Worm (Caenorhabditis elegans): ENCODE results near the gene C30A5.10.

The C30A5.10 gene

DNA sequence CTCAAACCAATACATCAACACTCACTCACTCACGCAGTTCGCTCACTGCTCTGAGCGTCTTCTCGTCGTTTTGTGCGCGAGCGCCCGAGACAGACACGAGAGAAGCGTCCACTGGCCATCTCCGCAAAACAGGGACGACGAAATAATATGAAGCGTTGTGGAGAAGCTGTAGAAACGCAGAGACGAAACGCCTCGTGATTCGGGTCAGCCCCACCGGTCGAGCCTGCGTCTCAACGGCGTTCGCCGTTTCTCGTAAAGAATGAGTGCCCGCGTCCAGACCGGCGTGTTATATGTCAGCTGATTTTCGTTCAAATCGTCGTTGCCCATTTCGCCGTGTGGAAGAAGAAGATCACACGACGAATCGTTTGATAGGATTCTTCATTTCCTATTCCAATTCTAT is 17.8 kb upstream of the C30A5.10 start, which contains the start of gene fbxl-1 (continued):
- TF ChIP-seq T26A8.4 (GFP tag; IDR thresholded peaks at IDR 0.05) (peak; percentile 60; the same call in 1 of the 2 replicates), mep-1 (tag; optimal IDR thresholded peaks at IDR 0.05) (peak; percentile 90), ctbp-1 (GFP tag; IDR thresholded peaks at IDR 0.05) (peak; percentile 78), cey-2 (tag; optimal IDR thresholded peaks at IDR 0.05; ENCODE audit: borderline replicate concordance, insufficient read depth) (no peak), lin-1 (GFP tag; IDR thresholded peaks at IDR 0.05) (0 out of 2 replicates have a peak, but pooled peaks have one; percentile 35), jun-1 (tag; optimal IDR thresholded peaks at IDR 0.05) (peak; percentile 23), hif-1 (tag; optimal IDR thresholded peaks at IDR 0.05) (peak; percentile 16 to 84), F49E8.2 (tag; optimal IDR thresholded peaks at IDR 0.05; ENCODE audit: borderline replicate concordance) (no peak), madf-9 (GFP tag; conservative IDR thresholded peaks at IDR 0.05) (peak; percentile 57; the same call in 1 of the 2 replicates), spr-1 (tag; optimal IDR thresholded peaks at IDR 0.05) (peak; percentile 36), egl-43 (GFP tag; IDR thresholded peaks at IDR 0.05) (peak; percentile 79), mdt-29 (GFP tag; IDR thresholded peaks at IDR 0.05) (peak; percentile 45; the same call in 1 of the 2 replicates), unc-130 (GFP tag; optimal IDR thresholded peaks at IDR 0.05) (no peak), tag-97 (GFP tag; IDR thresholded peaks at IDR 0.05) (no peak), pqm-1 (tag; optimal IDR thresholded peaks at IDR 0.05) (peak; percentile 15), skn-1 (tag; optimal IDR thresholded peaks at IDR 0.05) (no peak), F37D6.2 (tag; optimal IDR thresholded peaks at IDR 0.05) (peak; percentile 73), nhr-76 (tag; optimal IDR thresholded peaks at IDR 0.05) (no peak), hlh-30 (tag; optimal IDR thresholded peaks at IDR 0.05; ENCODE audit: insufficient read depth) (peak; percentile 99), duxl-1 (tag; optimal IDR thresholded peaks at IDR 0.05; ENCODE audit: poor library complexity) (peak; percentile 6), dpl-1 (GFP tag; optimal IDR thresholded peaks at IDR 0.05) (peak; percentile 16), dmd-9 (GFP tag; IDR thresholded peaks at IDR 0.05) (no peak), unc-39 (tag; optimal IDR thresholded peaks at IDR 0.05) (no peak), daf-12 (tag; optimal IDR thresholded peaks at IDR 0.05) (no peak), nhr-77 (tag; optimal IDR thresholded peaks at IDR 0.05) (peak; percentile 83), lin-15B (tag; optimal IDR thresholded peaks at IDR 0.05) (no peak), fos-1 (tag; optimal IDR thresholded peaks at IDR 0.05) (no peak), mdl-1 (tag; optimal IDR thresholded peaks at IDR 0.05) (peak; percentile 67 to 97), aly-2 (tag; optimal IDR thresholded peaks at IDR 0.05) (peak; percentile 28), attf-4 (tag; optimal IDR thresholded peaks at IDR 0.05) (no peak), set-16 (GFP tag; IDR thresholded peaks at IDR 0.05) (peak; percentile 89), daf-19 (GFP tag; conservative IDR thresholded peaks at IDR 0.05) (no peak), hlh-11 (tag; optimal IDR thresholded peaks at IDR 0.05) (peak; percentile 99), R02D3.7 (tag; optimal IDR thresholded peaks at IDR 0.05) (no peak), snpc-4 (tag; optimal IDR thresholded peaks at IDR 0.05) (no peak), hmg-1.1 (GFP tag; IDR thresholded peaks at IDR 0.05) (peak; percentile 93), nhr-11 (tag; optimal IDR thresholded peaks at IDR 0.05) (peak; percentile 91), dmd-8 (GFP tag; IDR thresholded peaks at IDR 0.05) (no peak), Y105C5A.15 (GFP tag; IDR thresholded peaks at IDR 0.05) (no peak), mxl-2 (GFP tag; conservative IDR thresholded peaks at IDR 0.05) (no peak), gei-8 (GFP tag; optimal IDR thresholded peaks at IDR 0.05) (peak; percentile 5), zip-2 (tag; optimal IDR thresholded peaks at IDR 0.05) (no peak), daf-16 (GFP tag; optimal IDR thresholded peaks at IDR 0.05) (no peak), daf-16 (tag; optimal IDR thresholded peaks at IDR 0.05) (peak; percentile 64), nhr-28 (tag; optimal IDR thresholded peaks at IDR 0.05) (peak; percentile 81), aha-1 (tag) (peak; percentile 92), ZK546.5 (tag; optimal IDR thresholded peaks at IDR 0.05) (peak in 1 of 2 experiments; percentile 39), lsy-2 (tag; optimal IDR thresholded peaks at IDR 0.05) (peak; percentile 80 to 82), T20F7.1 (GFP tag; optimal IDR thresholded peaks at IDR 0.05) (peak; percentile 86), zip-11 (GFP tag; IDR thresholded peaks at IDR 0.05) (no peak), D1046.2 (GFP tag; IDR thresholded peaks at IDR 0.05) (no peak), ztf-7 (tag; optimal IDR thresholded peaks at IDR 0.05) (peak; percentile 30)

Measured in whole organism, L4 larva.